Fruit fly (Drosophila melanogaster) whole organism, embryonic: ENCODE measurements around the gene ast.
A peak's percentile ranks its signal among the peaks of the same experiment; 100 is the strongest.

Experiments used
- CG14710 ChIP-seq: fragments of 200-800 bp; sonication (Bioruptor generic); optimal IDR thresholded peaks from 3 replicates; lab custom pipeline; 2019; ENCODE audit warnings: missing biosample characterization, mild to moderate bottlenecking, missing genetic modification characterization, moderate library complexity
- CG15269 ChIP-seq: fragments of 200-800 bp; sonication (Bioruptor generic); optimal IDR thresholded peaks from 2 replicates; lab custom pipeline; 2018; ENCODE audit warnings: missing biosample characterization, mild to moderate bottlenecking, missing genetic modification characterization, moderate library complexity
- CG15514 ChIP-seq: fragments of 200-800 bp; sonication (Bioruptor generic); optimal IDR thresholded peaks from 3 replicates; lab custom pipeline; 2017; ENCODE audit warnings: missing biosample characterization, missing genetic modification characterization, mild to moderate bottlenecking, moderate library complexity, missing genetic modification reagents
- CG17361 ChIP-seq: fragments of 200-800 bp; sonication (Bioruptor generic); IDR thresholded peaks from 3 replicates; pipeline ENCODE4 v1.3.6; 2022; ENCODE audit warnings: missing biosample characterization, missing genetic modification characterization
- CG18619 ChIP-seq: fragments of 200-800 bp; sonication (Bioruptor generic); optimal IDR thresholded peaks from 3 replicates; lab custom pipeline; 2017; ENCODE audit warnings: missing biosample characterization, mild to moderate bottlenecking, missing genetic modification characterization
- CG31224 ChIP-seq: fragments of 200-800 bp; sonication (Bioruptor generic); IDR thresholded peaks from 2 replicates; pipeline ENCODE4 v1.3.6; 2022; ENCODE audit warnings: missing biosample characterization, missing genetic modification characterization
- CG3281 ChIP-seq: fragments of 200-800 bp; sonication (Bioruptor generic); optimal IDR thresholded peaks from 3 replicates; lab custom pipeline; 2017; ENCODE audit warnings: missing biosample characterization, mild to moderate bottlenecking, missing genetic modification characterization
- CG34224 ChIP-seq: fragments of 200-800 bp; sonication (Bioruptor generic); IDR thresholded peaks from 3 replicates; pipeline ENCODE4 v1.3.6; 2022; ENCODE audit warnings: missing biosample characterization, missing genetic modification characterization; ENCODE audit not compliant: partially characterized antibody
- CG6175 ChIP-seq: fragments of 200-800 bp; sonication (Bioruptor generic); IDR thresholded peaks from 3 replicates; pipeline ENCODE4 v1.3.6; 2022; ENCODE audit warnings: missing biosample characterization, missing genetic modification characterization
- CG6654 ChIP-seq: fragments of 200-800 bp; sonication (Bioruptor generic); optimal IDR thresholded peaks from 2 replicates; lab custom pipeline; 2017; ENCODE audit warnings: missing biosample characterization, mild to moderate bottlenecking, missing genetic modification characterization
- CG6854 ChIP-seq: fragments of 200-800 bp; sonication (Bioruptor generic); optimal IDR thresholded peaks from 3 replicates; lab custom pipeline; 2017; ENCODE audit warnings: missing biosample characterization, mild to moderate bottlenecking, missing genetic modification characterization
- CG7928 ChIP-seq: fragments of 200-800 bp; sonication (Bioruptor generic); optimal IDR thresholded peaks from 2 replicates; lab custom pipeline; 2017; ENCODE audit warnings: missing biosample characterization, mild to moderate bottlenecking, missing genetic modification characterization
- CG9932 ChIP-seq: fragments of 200-800 bp; sonication (Bioruptor generic); IDR thresholded peaks from 2 replicates; pipeline ENCODE4 v1.3.6; 2022; ENCODE audit warnings: missing biosample characterization, missing genetic modification characterization
- Deaf1 ChIP-seq: fragments of 200-800 bp; optimal IDR thresholded peaks from 3 replicates; lab custom pipeline; 2019; ENCODE audit warnings: missing biosample characterization, mild to moderate bottlenecking, missing genetic modification characterization, moderate library complexity
- Ets97D ChIP-seq: fragments of 200-800 bp; sonication (Bioruptor generic); optimal IDR thresholded peaks from 3 replicates; lab custom pipeline; 2016; ENCODE audit warnings: missing biosample characterization, missing genetic modification characterization
- Hmx ChIP-seq: fragments of 200-800 bp; sonication (Bioruptor generic); optimal IDR thresholded peaks from 2 replicates; lab custom pipeline; 2016; ENCODE audit warnings: missing biosample characterization, missing genetic modification characterization
- MBD-R2 ChIP-seq: fragments of 200-800 bp; sonication (Bioruptor generic); IDR thresholded peaks from 2 replicates; pipeline ENCODE4 v1.3.6; 2022; ENCODE audit warnings: missing biosample characterization, missing genetic modification characterization
- Meics ChIP-seq: fragments of 200-800 bp; sonication (Bioruptor generic); optimal IDR thresholded peaks from 2 replicates; lab custom pipeline; 2017; ENCODE audit warnings: missing biosample characterization, mild to moderate bottlenecking, missing genetic modification characterization
- NC2β ChIP-seq: fragments of 200-800 bp; sonication (Bioruptor generic); optimal IDR thresholded peaks from 2 replicates; lab custom pipeline; 2016; ENCODE audit warnings: missing biosample characterization, missing genetic modification characterization
- Sox100B ChIP-seq: fragments of 200-800 bp; sonication (Bioruptor generic); optimal IDR thresholded peaks from 3 replicates; lab custom pipeline; 2018; ENCODE audit warnings: missing biosample characterization, mild to moderate bottlenecking, missing genetic modification characterization
- abd-A ChIP-seq: fragments of 200-800 bp; sonication (Bioruptor generic); optimal IDR thresholded peaks from 3 replicates; lab custom pipeline; 2019; ENCODE audit warnings: missing biosample characterization, mild to moderate bottlenecking, missing genetic modification characterization, moderate library complexity
- bab2 ChIP-seq: fragments of 200-800 bp; sonication (Bioruptor generic); optimal IDR thresholded peaks from 2 replicates; lab custom pipeline; 2016; ENCODE audit warnings: missing biosample characterization, missing genetic modification characterization
- crp ChIP-seq, 2 experiments: fragments of 200-800 bp; sonication (Bioruptor generic); optimal IDR thresholded peaks; 2 replicates in 1 of 2; 3 replicates in 1 of 2; lab custom pipeline; 2017; ENCODE audit warnings: missing biosample characterization in 2 of 2, missing genetic modification characterization in 2 of 2, mild to moderate bottlenecking in 1 of 2, moderate library complexity in 1 of 2
- esg ChIP-seq: fragments of 200-800 bp; sonication (Bioruptor generic); conservative IDR thresholded peaks from 2 replicates; pipeline ENCODE4 v1.3.6; 2022; ENCODE audit warnings: missing biosample characterization, missing genetic modification characterization
- ewg ChIP-seq: fragments of 200-800 bp; sonication (Bioruptor generic); optimal IDR thresholded peaks from 3 replicates; lab custom pipeline; 2017; ENCODE audit warnings: mild to moderate bottlenecking, missing biosample characterization, missing genetic modification reagents, missing genetic modification characterization
- her ChIP-seq: fragments of 200-800 bp; sonication (Bioruptor generic); optimal IDR thresholded peaks from 2 replicates; lab custom pipeline; 2016; ENCODE audit warnings: missing biosample characterization, missing genetic modification characterization
- jigr1 ChIP-seq: fragments of 200-800 bp; sonication (Bioruptor generic); IDR thresholded peaks from 3 replicates; pipeline ENCODE4 v1.3.6; 2022; ENCODE audit warnings: missing biosample characterization, missing genetic modification characterization
- jumu ChIP-seq: fragments of 200-800 bp; sonication (Bioruptor generic); optimal IDR thresholded peaks from 3 replicates; lab custom pipeline; 2016; ENCODE audit warnings: missing biosample characterization, missing genetic modification characterization
- lola ChIP-seq, 3 experiments: fragments of >200 bp in 2 of 3; fragments of 200-800 bp in 1 of 3; sonication (Bioruptor generic) in 1 of 3; optimal IDR thresholded peaks; 2 replicates each; lab custom pipeline; 2017 to 2019; ENCODE audit warnings: missing biosample characterization in 3 of 3, missing genetic modification characterization in 3 of 3, mild to moderate bottlenecking in 1 of 3, moderate library complexity in 1 of 3
- luna ChIP-seq: fragments of 200-800 bp; sonication (Bioruptor generic); optimal IDR thresholded peaks from 2 replicates; lab custom pipeline; 2016; ENCODE audit warnings: missing biosample characterization, missing genetic modification characterization
- nerfin-2 ChIP-seq: fragments of 200-800 bp; sonication (Bioruptor generic); IDR thresholded peaks from 2 replicates; pipeline ENCODE4 v1.3.6; 2022; ENCODE audit warnings: missing biosample characterization, missing genetic modification characterization; ENCODE audit not compliant: partially characterized antibody
- nmo ChIP-seq: fragments of 200-800 bp; sonication (Bioruptor generic); optimal IDR thresholded peaks from 2 replicates; lab custom pipeline; 2018; ENCODE audit warnings: missing biosample characterization, mild to moderate bottlenecking, missing genetic modification characterization, moderate library complexity
- onecut ChIP-seq: fragments of 200-800 bp; sonication (Bioruptor generic); IDR thresholded peaks from 2 replicates; pipeline ENCODE4 v1.3.6; 2022; ENCODE audit warnings: missing biosample characterization, missing genetic modification characterization
- pan ChIP-seq, 4 experiments: fragments of >200 bp in 3 of 4; fragments of 200-800 bp in 1 of 4; sonication (Bioruptor generic) in 1 of 4; optimal IDR thresholded peaks in 3 of 4; IDR thresholded peaks in 1 of 4; 2 replicates each; pipeline versions ENCODE4 v1.3.6 to Lab custom; 2017 to 2022; ENCODE audit warnings: missing biosample characterization in 2 of 4, missing genetic modification characterization in 2 of 4, mixed read lengths in 1 of 4
- phol ChIP-seq: fragments of 200-800 bp; sonication (Bioruptor generic); optimal IDR thresholded peaks from 3 replicates; lab custom pipeline; 2018; ENCODE audit warnings: missing biosample characterization, mild to moderate bottlenecking, missing genetic modification characterization, moderate library complexity
- scrt ChIP-seq: fragments of 200-800 bp; sonication (Bioruptor generic); optimal IDR thresholded peaks from 2 replicates; lab custom pipeline; 2018; ENCODE audit warnings: missing biosample characterization, mild to moderate bottlenecking, missing genetic modification characterization, moderate library complexity
- slp2 ChIP-seq: fragments of 200-800 bp; sonication (Bioruptor generic); optimal IDR thresholded peaks from 2 replicates; lab custom pipeline; 2016; ENCODE audit warnings: missing biosample characterization, missing genetic modification characterization
- vvl ChIP-seq: fragments of 200-800 bp; sonication (Bioruptor generic); IDR thresholded peaks from 2 replicates; pipeline ENCODE4 v1.3.6; 2022; ENCODE audit warnings: missing biosample characterization, missing genetic modification characterization
- wdn ChIP-seq: fragments of 200-800 bp; sonication (Bioruptor generic); IDR thresholded peaks from 2 replicates; pipeline ENCODE4 v1.3.6; 2022; ENCODE audit warnings: missing biosample characterization, missing genetic modification characterization

ast gene

DNA sequence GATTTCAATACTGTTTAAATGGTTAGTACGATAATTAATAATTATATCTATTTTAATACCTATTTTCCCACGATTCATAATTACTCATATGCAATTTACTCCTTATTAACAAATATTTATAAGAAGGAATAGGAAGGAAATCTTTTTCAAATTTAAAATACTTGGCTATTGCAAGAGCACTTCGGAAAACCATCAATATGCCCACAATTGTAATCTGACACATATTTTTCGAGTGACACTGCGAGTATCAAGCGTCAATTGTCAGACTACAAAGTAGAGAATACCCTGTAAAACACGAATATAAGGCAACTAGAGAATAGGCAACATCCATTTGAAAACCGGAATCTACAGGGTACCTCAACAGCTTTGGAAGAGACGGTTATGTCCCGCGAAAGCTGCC lies 29.3 kb upstream of the ast start (continued):
- no peak for TF ChIP-seq NC2β (GFP tag; lab: Kevin White, UChicago)
- peak; percentile 64 for TF ChIP-seq CG3281 (GFP tag; lab: Kevin White, UChicago)
- TF ChIP-seq CG15269 (tag; lab: Kevin White, UChicago) = no peak
- TF ChIP-seq vvl (GFP tag; lab: Robert Waterston, UW) = no peak
- no peak for TF ChIP-seq wdn (GFP tag; lab: Robert Waterston, UW)
- TF ChIP-seq CG6854 (GFP tag; lab: Kevin White, UChicago) = peak; percentile 63
- TF ChIP-seq esg (GFP tag; lab: Robert Waterston, UW) = peak; percentile 40
- no peak for TF ChIP-seq Hmx (GFP tag; lab: Kevin White, UChicago)
- 0 out of 3 replicates have a peak, but pooled peaks have one; percentile 43 for TF ChIP-seq CG17361 (GFP tag; lab: Robert Waterston, UW)
- peak; percentile 14 for TF ChIP-seq Sox100B (GFP tag; lab: Kevin White, UChicago)
- TF ChIP-seq phol (tag; lab: Kevin White, UChicago) = peak; percentile 6
- TF ChIP-seq CG18619 = peak; percentile 12
- TF ChIP-seq nmo (GFP tag; lab: Kevin White, UChicago) = no peak
- TF ChIP-seq Ets97D (GFP tag; lab: Kevin White, UChicago) = no peak

- TF ChIP-seq MBD-R2 (GFP tag; lab: Robert Waterston, UW) (peak; percentile 32; the same call in 1 of the 2 replicates), scrt (GFP tag; lab: Kevin White, UChicago) (peak; percentile 100), pan (optimal IDR thresholded peaks at IDR 0.05; lab: Kevin White, UChicago) (no peak), pan (GFP tag; optimal IDR thresholded peaks at IDR 0.05 in 1 of 2, IDR thresholded peaks at IDR 0.05 in 1 of 2) (no peak), bab2 (GFP tag; lab: Kevin White, UChicago) (no peak), CG9932 (GFP tag; lab: Robert Waterston, UW) (peak; percentile 3; the same call in 1 of the 2 replicates), CG7928 (GFP tag; lab: Kevin White, UChicago) (no peak), ewg (peak; percentile 97), onecut (GFP tag; lab: Robert Waterston, UW) (peak; percentile 97), CG14710 (tag; lab: Kevin White, UChicago) (no peak), Meics (GFP tag; lab: Kevin White, UChicago) (no peak), CG34224 (GFP tag; lab: Robert Waterston, UW) (peak; percentile 15; the same call in 1 of the 3 replicates), CG6654 (GFP tag; lab: Kevin White, UChicago) (peak; percentile 77), abd-A (tag; lab: Kevin White, UChicago) (peak; percentile 42), Deaf1 (tag; lab: Kevin White, UChicago) (peak; percentile 90), luna (no peak), crp (GFP tag; optimal IDR thresholded peaks at IDR 0.05; lab: Kevin White, UChicago) (peak in 1 of 2 experiments; percentile 15), jumu (GFP tag; lab: Kevin White, UChicago) (no peak), jigr1 (GFP tag; lab: Robert Waterston, UW) (no peak), her (GFP tag; lab: Kevin White, UChicago) (no peak), CG31224 (GFP tag; lab: Robert Waterston, UW) (peak; percentile 65), nerfin-2 (peak; percentile 32; the same call in 1 of the 2 replicates), CG6175 (GFP tag; lab: Robert Waterston, UW) (0 out of 3 replicates have a peak, but pooled peaks have one; percentile 9), CG15514 (peak; percentile 59), lola (GFP tag; optimal IDR thresholded peaks at IDR 0.05; lab: Kevin White, UChicago) (peak in 1 of 3 experiments; percentile 3), slp2 (no peak)
Observed at dm6 chr2L:1048846-1049245, 28.9 kb upstream of the ast start.
